Fruit fly (Drosophila melanogaster): ENCODE data around the gene PGS1.

Gene PGS1

DNA sequence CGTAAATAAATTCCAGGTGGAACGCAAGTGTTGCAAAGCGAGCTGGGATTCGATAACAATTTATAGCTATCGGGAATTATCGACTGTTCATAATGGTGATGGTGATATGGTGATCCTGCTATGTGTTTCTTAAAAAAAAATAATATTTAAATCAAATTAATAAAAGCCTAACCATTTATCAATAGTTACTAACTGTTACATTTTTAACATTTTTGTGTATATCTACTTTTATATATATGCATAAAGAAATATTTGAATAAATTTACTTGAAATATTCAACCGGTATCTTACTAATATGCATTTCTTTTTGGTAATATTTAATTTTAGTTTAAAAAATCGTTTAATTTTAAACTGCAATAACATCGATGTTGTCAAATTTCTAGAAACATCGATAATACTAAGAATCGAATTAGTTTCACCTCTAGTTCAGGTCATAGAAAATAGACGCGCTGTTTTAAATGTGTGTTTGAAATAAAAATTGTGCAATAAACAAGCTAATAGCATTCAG lies at the start of gene PGS1, which contains the start of gene gwl (continued):
- TF ChIP-seq CG4328 (GFP tag; optimal IDR thresholded peaks at IDR 0.05) (peak; percentile 52), CG1603 (tag; optimal IDR thresholded peaks at IDR 0.05) (no peak), pan (optimal IDR thresholded peaks at IDR 0.05) (no peak), pan (GFP tag; optimal IDR thresholded peaks at IDR 0.05 in 1 of 2, IDR thresholded peaks at IDR 0.05 in 1 of 2) (peak in 1 of 2 experiments; percentile 81), Sox100B (GFP tag; optimal IDR thresholded peaks at IDR 0.05) (peak; percentile 78), CG3407 (GFP tag; optimal IDR thresholded peaks at IDR 0.05) (peak; percentile 35), ERR (GFP tag; optimal IDR thresholded peaks at IDR 0.05) (no peak), vvl (GFP tag; IDR thresholded peaks at IDR 0.05) (peak; percentile 87), hbn (GFP tag; IDR thresholded peaks at IDR 0.05; ENCODE audit: partially characterized antibody) (peak; percentile 67), wor (GFP tag; IDR thresholded peaks at IDR 0.05) (peak; percentile 66), CG10462 (GFP tag; optimal IDR thresholded peaks at IDR 0.05) (peak; percentile 56), HmgD (GFP tag; optimal IDR thresholded peaks at IDR 0.05) (no peak), CG2875 (GFP tag; optimal IDR thresholded peaks at IDR 0.05) (peak; percentile 9), MBD-R2 (GFP tag; IDR thresholded peaks at IDR 0.05) (peak; percentile 67), CG6791 (GFP tag; IDR thresholded peaks at IDR 0.05; ENCODE audit: partially characterized antibody) (no peak; the same call in 2 of the 3 replicates), CrebB (tag; optimal IDR thresholded peaks at IDR 0.05) (no peak), nerfin-1 (tag; optimal IDR thresholded peaks at IDR 0.05) (peak; percentile 60), CG6272 (GFP tag; IDR thresholded peaks at IDR 0.05) (peak; percentile 79), Bteb2 (GFP tag; optimal IDR thresholded peaks at IDR 0.05) (peak; percentile 64), mirr (GFP tag; optimal IDR thresholded peaks at IDR 0.05) (no peak), slbo (GFP tag; IDR thresholded peaks at IDR 0.05) (peak; percentile 91), crp (GFP tag; optimal IDR thresholded peaks at IDR 0.05) (peak in 1 of 2 experiments; percentile 50), HHEX (GFP tag; optimal IDR thresholded peaks at IDR 0.05) (peak; percentile 7), Aef1 (GFP tag; IDR thresholded peaks at IDR 0.05) (peak; percentile 76), CG11560 (tag; IDR thresholded peaks at IDR 0.05) (peak; percentile 61), sc (optimal IDR thresholded peaks at IDR 0.05) (no peak), sc (GFP tag; optimal IDR thresholded peaks at IDR 0.05) (peak; percentile 40), CG30403 (GFP tag; optimal IDR thresholded peaks at IDR 0.05) (peak; percentile 90), CG8478 (optimal IDR thresholded peaks at IDR 0.05) (no peak), CG6689 (GFP tag; IDR thresholded peaks at IDR 0.05) (peak; percentile 88), Nf-YA (GFP tag; IDR thresholded peaks at IDR 0.05) (peak; percentile 36; the same call in 1 of the 2 replicates), CG10565 (GFP tag; optimal IDR thresholded peaks at IDR 0.05) (no peak)

DNA sequence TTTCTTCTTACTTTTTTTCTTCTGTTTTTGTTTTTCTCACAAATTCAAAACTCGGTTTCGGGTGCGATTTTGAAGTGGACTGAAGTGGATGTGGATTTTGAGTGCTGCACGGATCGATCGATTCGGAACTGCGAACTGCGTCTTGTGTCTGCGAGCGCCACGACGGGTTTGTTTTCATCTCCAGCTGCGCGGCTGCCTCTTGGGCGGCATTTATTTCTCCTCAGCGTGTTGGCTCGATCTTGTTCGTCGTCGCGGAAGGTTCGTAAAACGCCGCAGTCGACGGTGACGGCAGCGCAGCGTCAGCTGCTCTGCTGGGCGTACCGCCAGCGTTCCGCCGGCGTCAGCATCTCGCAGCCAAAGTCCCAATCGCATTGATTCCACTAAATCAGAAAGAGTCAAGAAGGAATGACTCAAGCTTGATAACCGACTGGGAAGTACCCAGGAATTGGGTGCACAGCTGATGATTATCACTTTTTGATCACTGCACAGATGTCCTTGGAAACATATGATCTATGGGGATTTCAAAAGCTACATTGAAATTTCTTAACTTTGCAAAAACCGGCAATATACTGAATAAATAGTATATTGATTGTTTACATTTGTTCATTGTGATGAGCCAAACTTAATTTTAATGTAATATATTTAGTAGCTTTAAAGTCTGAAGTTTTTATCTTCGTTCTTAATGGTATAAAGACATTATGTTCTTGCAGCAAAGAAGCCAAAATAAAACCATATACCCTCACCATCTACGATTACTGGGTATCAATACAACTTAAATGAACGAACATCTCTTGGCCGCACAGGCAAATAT lies 49.4 kb upstream of the PGS1 start, which contains the start of gene CG7720:
Gene CG7720 (minus strand): TSS at position 170 of the 811 bp plus-strand sequence.
- TF ChIP-seq CG7839 (tag; optimal IDR thresholded peaks at IDR 0.05) (peak; percentile 37), danr (GFP tag; IDR thresholded peaks at IDR 0.05) (no peak), CG2712 (tag; optimal IDR thresholded peaks at IDR 0.05) (peak; percentile 20), mirr (GFP tag; optimal IDR thresholded peaks at IDR 0.05) (no peak), ewg (GFP tag; optimal IDR thresholded peaks at IDR 0.05) (peak; percentile 26), yki (optimal IDR thresholded peaks at IDR 0.05) (no peak), CG31441 (GFP tag; IDR thresholded peaks at IDR 0.05) (peak; percentile 46; the same call in 1 of the 2 replicates), MTF-1 (GFP tag; optimal IDR thresholded peaks at IDR 0.05; ENCODE audit: borderline replicate concordance) (no peak), CG30403 (GFP tag; optimal IDR thresholded peaks at IDR 0.05) (peak; percentile 60), shn (GFP tag; optimal IDR thresholded peaks at IDR 0.05) (peak; percentile 17), tio (GFP tag; optimal IDR thresholded peaks at IDR 0.05) (peak; percentile 53), ham (GFP tag; IDR thresholded peaks at IDR 0.05) (no peak), so (GFP tag; IDR thresholded peaks at IDR 0.05) (no peak; the same call in 2 of the 3 replicates), CG17385 (GFP tag; optimal IDR thresholded peaks at IDR 0.05) (peak; percentile 9), CG5245 (GFP tag; optimal IDR thresholded peaks at IDR 0.05) (peak; percentile 12), nmo (GFP tag; optimal IDR thresholded peaks at IDR 0.05) (peak; percentile 36), CG7556 (GFP tag; optimal IDR thresholded peaks at IDR 0.05) (peak; percentile 58), CG15601 (tag; optimal IDR thresholded peaks at IDR 0.05) (peak; percentile 10), CG12769 (tag; optimal IDR thresholded peaks at IDR 0.05) (peak; percentile 24), CG12155 (GFP tag; optimal IDR thresholded peaks at IDR 0.05) (peak; percentile 9)
